Worm (Caenorhabditis elegans) whole organism, L2 larva: Measurements from ENCODE around the gene sulp-8.

Source experiments
- R02D3.7 ChIP-seq: fragments of 150-350 bp; optimal IDR thresholded peaks from 2 replicates; lab custom pipeline; 2014; ENCODE audit warnings: missing biosample characterization, missing genetic modification characterization
- alr-1 ChIP-seq: fragments of 150-350 bp; optimal IDR thresholded peaks from 2 replicates; lab custom pipeline; 2014; ENCODE audit warnings: missing biosample characterization, missing genetic modification characterization
- aly-2 ChIP-seq: fragments of 150-350 bp; optimal IDR thresholded peaks from 2 replicates; lab custom pipeline; 2014; ENCODE audit warnings: missing biosample characterization, missing genetic modification characterization
- ama-1 ChIP-seq: fragments of 150-350 bp; optimal IDR thresholded peaks from 2 replicates; lab custom pipeline; 2018; ENCODE audit warnings: inconsistent platforms
- crh-2 ChIP-seq: sonication (generic microtip); optimal IDR thresholded peaks from 2 replicates; lab custom pipeline; 2017; ENCODE audit warnings: missing biosample characterization, missing genetic modification characterization
- elt-3 ChIP-seq: sonication (generic microtip); optimal IDR thresholded peaks from 2 replicates; lab custom pipeline; 2017; ENCODE audit warnings: missing biosample characterization, missing genetic modification characterization
- lsy-2 ChIP-seq, 2 experiments: fragments of 150-350 bp in 1 of 2; sonication (generic microtip) in 1 of 2; optimal IDR thresholded peaks; 2 replicates each; lab custom pipeline; 2014 to 2017; ENCODE audit warnings: missing biosample characterization in 2 of 2, missing genetic modification characterization in 2 of 2
- nhr-11 ChIP-seq: fragments of 150-350 bp; optimal IDR thresholded peaks from 2 replicates; lab custom pipeline; 2014; ENCODE audit warnings: missing biosample characterization, missing genetic modification characterization
- nhr-12 ChIP-seq: fragments of 150-350 bp; optimal IDR thresholded peaks from 2 replicates; lab custom pipeline; 2014; ENCODE audit warnings: missing biosample characterization, missing genetic modification characterization
- nhr-237 ChIP-seq: fragments of 150-350 bp; optimal IDR thresholded peaks from 2 replicates; lab custom pipeline; 2014; ENCODE audit warnings: missing biosample characterization, missing genetic modification characterization
- sma-9 ChIP-seq, 2 experiments: fragments of 150-350 bp in 1 of 2; sonication (generic microtip) in 1 of 2; optimal IDR thresholded peaks; 2 replicates each; lab custom pipeline; 2014 to 2016; ENCODE audit warnings: missing genetic modification characterization in 2 of 2, mild to moderate bottlenecking in 1 of 2, missing biosample characterization in 1 of 2, missing compliant biosample characterization in 1 of 2, missing genetic modification reagents in 1 of 2, moderate library complexity in 1 of 2

ce11 chrV:9664620-9665019, 8.8 kb downstream of the sulp-8 start:
- TF ChIP-seq nhr-11 (tag; lab: Kevin White, UChicago) (no peak), ama-1 (lab: Kevin White, UChicago) (no peak), sma-9 (GFP tag; optimal IDR thresholded peaks at IDR 0.05; lab: Kevin White, UChicago) (peak; percentile 59), sma-9 (tag; optimal IDR thresholded peaks at IDR 0.05; lab: Kevin White, UChicago) (no peak), aly-2 (tag; lab: Kevin White, UChicago) (no peak), nhr-12 (no peak), alr-1 (tag; lab: Kevin White, UChicago) (no peak), elt-3 (tag; lab: Kevin White, UChicago) (no peak), R02D3.7 (no peak), nhr-237 (tag; lab: Kevin White, UChicago) (no peak), lsy-2 (tag; optimal IDR thresholded peaks at IDR 0.05; lab: Kevin White, UChicago) (no peak), crh-2 (tag; lab: Kevin White, UChicago) (no peak)
